Worm (Caenorhabditis elegans): ENCODE results near the gene Y116A8C.30.

DNA sequence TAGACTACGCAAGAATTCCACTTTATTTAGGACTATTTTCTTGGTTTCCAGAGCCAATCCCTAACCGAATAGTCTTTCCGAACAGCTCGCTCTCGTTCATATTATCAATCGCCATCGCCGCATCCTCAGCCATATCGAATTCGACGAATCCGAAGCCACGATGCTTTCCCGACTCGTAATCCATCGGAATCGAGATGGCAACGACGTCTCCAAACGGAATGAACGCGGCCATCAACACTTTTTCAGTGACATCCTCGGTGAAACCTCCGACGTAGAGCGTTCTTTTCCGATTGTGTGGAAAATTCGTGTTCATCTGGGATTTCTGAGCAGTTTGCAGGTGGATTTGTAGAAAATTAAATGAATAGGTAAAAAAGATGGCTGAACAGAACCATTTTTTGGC, 12.8 kb upstream of the Y116A8C.30 start, which contains the start of gene cyn-13:
- TF ChIP-seq snpc-4 (GFP tag; optimal IDR thresholded peaks at IDR 0.05) (no peak), snpc-4 (tag; optimal IDR thresholded peaks at IDR 0.05) (peak in 1 of 4 experiments; percentile 71), unc-62 (GFP tag; optimal IDR thresholded peaks at IDR 0.05) (no peak), repo-1 (tag; optimal IDR thresholded peaks at IDR 0.05) (no peak), F23B12.7 (tag; optimal IDR thresholded peaks at IDR 0.05; ENCODE audit: insufficient read depth) (no peak), F57A8.1 (GFP tag; optimal IDR thresholded peaks at IDR 0.05) (no peak), K11D2.4 (GFP tag; IDR thresholded peaks at IDR 0.05) (no peak), ztf-18 (tag; optimal IDR thresholded peaks at IDR 0.05) (no peak)
